Worm (Caenorhabditis elegans): Measurements from ENCODE around the gene Y82E9BL.18.
A peak's percentile ranks its signal among the peaks of the same experiment; 100 is the strongest.

The Y82E9BL.18 gene

DNA sequence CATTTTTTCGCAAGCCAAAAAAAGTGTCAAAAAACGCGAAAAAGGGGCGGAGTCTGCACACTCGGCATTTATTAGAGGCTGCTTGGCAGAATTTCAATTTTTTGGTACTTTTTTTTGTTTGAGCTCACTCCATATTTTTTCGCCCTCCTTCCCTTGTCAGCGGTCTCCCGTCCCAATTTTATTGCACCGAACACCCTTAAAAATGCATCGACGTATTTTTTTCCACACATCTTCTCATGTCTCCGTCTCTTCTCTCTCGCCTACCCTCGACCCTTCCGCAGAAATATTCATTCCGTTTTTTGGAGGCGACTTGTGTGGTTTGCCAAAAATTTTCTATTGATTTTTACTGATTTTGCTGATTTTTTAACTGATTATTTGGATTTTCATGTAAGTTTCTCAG is at the start of gene Y82E9BL.18:
Gene Y82E9BL.18, plus strand, starts transcription at position 301 of the 400 bp plus-strand sequence.
- TF ChIP-seq nhr-179 (tag; optimal IDR thresholded peaks at IDR 0.05), result no peak
- no peak for TF ChIP-seq mes-4 (tag; optimal IDR thresholded peaks at IDR 0.05)

- TF ChIP-seq K12H6.12 (tag; optimal IDR thresholded peaks at IDR 0.05) (no peak), lsy-27 (tag; optimal IDR thresholded peaks at IDR 0.05; ENCODE audit: borderline replicate concordance, insufficient read depth) (no peak), ztf-3 (GFP tag; optimal IDR thresholded peaks at IDR 0.05) (no peak), F23B12.7 (tag; optimal IDR thresholded peaks at IDR 0.05; ENCODE audit: insufficient read depth) (peak; percentile 17), F49E8.2 (tag; optimal IDR thresholded peaks at IDR 0.05; ENCODE audit: insufficient read depth) (no peak), ceh-79 (tag; optimal IDR thresholded peaks at IDR 0.05) (no peak), sptf-2 (GFP tag; optimal IDR thresholded peaks at IDR 0.05) (no peak), dox-1 (GFP tag; IDR thresholded peaks at IDR 0.05) (no peak; the same call in 1 of the 2 replicates), cebp-1 (GFP tag; IDR thresholded peaks at IDR 0.05) (peak; percentile 97), cebp-1 (tag; optimal IDR thresholded peaks at IDR 0.05) (peak; percentile 98), tbp1 (GFP tag; optimal IDR thresholded peaks at IDR 0.05) (peak; percentile 35), let-526 (GFP tag; IDR thresholded peaks at IDR 0.05) (no peak), F33H1.4 (GFP tag; IDR thresholded peaks at IDR 0.05) (no peak), athp-1 (tag; optimal IDR thresholded peaks at IDR 0.05) (no peak), lin-54 (GFP tag; optimal IDR thresholded peaks at IDR 0.05) (no peak), Y53G8AR.9 (GFP tag; conservative IDR thresholded peaks at IDR 0.05) (no peak), ets-4 (GFP tag; optimal IDR thresholded peaks at IDR 0.05) (peak; percentile 86), hrde-1 (tag; optimal IDR thresholded peaks at IDR 0.05; ENCODE audit: borderline replicate concordance) (no peak), attf-5 (GFP tag; optimal IDR thresholded peaks at IDR 0.05) (peak; percentile 86), ztf-18 (tag; optimal IDR thresholded peaks at IDR 0.05) (no peak), egl-18 (GFP tag; IDR thresholded peaks at IDR 0.05) (no peak), gei-17 (GFP tag; optimal IDR thresholded peaks at IDR 0.05) (no peak), die-1 (tag; optimal IDR thresholded peaks at IDR 0.05) (no peak), mxl-1 (tag; optimal IDR thresholded peaks at IDR 0.05) (no peak), tlf-1 (GFP tag; optimal IDR thresholded peaks at IDR 0.05) (peak; percentile 3), C17E4.6 (GFP tag; IDR thresholded peaks at IDR 0.05) (no peak), ztf-22 (GFP tag; optimal IDR thresholded peaks at IDR 0.05) (peak; percentile 64), madf-3 (GFP tag; IDR thresholded peaks at IDR 0.05) (no peak), attf-3 (GFP tag; conservative IDR thresholded peaks at IDR 0.05) (no peak), cebp-2 (GFP tag; IDR thresholded peaks at IDR 0.05) (no peak), ceh-91 (GFP tag; IDR thresholded peaks at IDR 0.05) (no peak), nhr-120 (GFP tag; IDR thresholded peaks at IDR 0.05) (no peak), hlh-26 (GFP tag; conservative IDR thresholded peaks at IDR 0.05) (no peak), lir-1 (GFP tag; conservative IDR thresholded peaks at IDR 0.05) (no peak), atf-7 (tag; optimal IDR thresholded peaks at IDR 0.05) (peak; percentile 64), ztf-25 (GFP tag; IDR thresholded peaks at IDR 0.05) (no peak), dpl-1 (GFP tag; optimal IDR thresholded peaks at IDR 0.05) (no peak), bed-1 (GFP tag; IDR thresholded peaks at IDR 0.05) (no peak), nfyb-1 (GFP tag; IDR thresholded peaks at IDR 0.05) (peak; percentile 69; the same call in 1 of the 2 replicates), Y79H2A.3 (GFP tag; conservative IDR thresholded peaks at IDR 0.05) (no peak), nfya-1 (tag; optimal IDR thresholded peaks at IDR 0.05; ENCODE audit: borderline replicate concordance, insufficient read depth) (no peak), nhr-90 (tag; optimal IDR thresholded peaks at IDR 0.05) (peak; percentile 46), snpc-4 (GFP tag; optimal IDR thresholded peaks at IDR 0.05) (no peak), snpc-4 (tag; optimal IDR thresholded peaks at IDR 0.05) (no peak), lin-40 (tag; optimal IDR thresholded peaks at IDR 0.05) (peak; percentile 2)
Measured at ce11 chrIII:1279197-1279596, 47.4 kb upstream of the Y82E9BL.18 start.

Measured in whole organism, young adult.